Worm (Caenorhabditis elegans) whole organism, L4 larva: ENCODE data around the gene set-25.

ENCODE experiments used
- F10B5.3 ChIP-seq: sonication (generic microtip); optimal IDR thresholded peaks from 2 replicates; lab custom pipeline; 2016; ENCODE audit warnings: mild to moderate bottlenecking, missing genetic modification characterization, missing compliant biosample characterization
- F37D6.2 ChIP-seq: sonication (generic microtip); optimal IDR thresholded peaks from 2 replicates; lab custom pipeline; 2016; ENCODE audit warnings: mild to moderate bottlenecking, missing genetic modification characterization, missing compliant biosample characterization
- T20F7.1 ChIP-seq: fragments of 200-800 bp; sonication (Bioruptor generic); optimal IDR thresholded peaks from 2 replicates; lab custom pipeline; 2018; ENCODE audit warnings: mild to moderate bottlenecking, missing genetic modification characterization, missing compliant biosample characterization
- T26A8.4 ChIP-seq: fragments of 200-800 bp; sonication (Bioruptor generic); IDR thresholded peaks from 2 replicates; pipeline ENCODE4 v1.3.6; 2022; ENCODE audit warnings: missing genetic modification characterization, missing compliant biosample characterization
- Y105C5A.15 ChIP-seq: fragments of 200-800 bp; sonication (Bioruptor generic); IDR thresholded peaks from 2 replicates; pipeline ENCODE4 v1.3.6; 2022; ENCODE audit warnings: missing genetic modification characterization, missing compliant biosample characterization
- Y48G9A.11 ChIP-seq: fragments of 200-800 bp; sonication (Bioruptor generic); IDR thresholded peaks from 2 replicates; pipeline ENCODE4 v1.3.6; 2022; ENCODE audit warnings: missing genetic modification reagents, missing genetic modification characterization, missing compliant biosample characterization
- Y5F2A.4 ChIP-seq: fragments of 200-800 bp; sonication (Bioruptor generic); optimal IDR thresholded peaks from 2 replicates; lab custom pipeline; 2018; ENCODE audit warnings: mild to moderate bottlenecking, missing genetic modification characterization, missing compliant biosample characterization
- Y75B8A.6 ChIP-seq: fragments of 200-800 bp; sonication (Bioruptor generic); IDR thresholded peaks from 2 replicates; pipeline ENCODE4 v1.3.6; 2022; ENCODE audit warnings: missing genetic modification reagents, missing genetic modification characterization, missing compliant biosample characterization
- aly-2 ChIP-seq: sonication (generic microtip); optimal IDR thresholded peaks from 2 replicates; lab custom pipeline; 2018; ENCODE audit warnings: missing biosample characterization, missing genetic modification characterization
- ceh-20 ChIP-seq: fragments of 200-800 bp; sonication (Bioruptor generic); IDR thresholded peaks from 2 replicates; pipeline ENCODE4 v1.3.6; 2022; ENCODE audit warnings: missing genetic modification reagents, missing genetic modification characterization, missing compliant biosample characterization
- ceh-28 ChIP-seq: fragments of 150-350 bp; optimal IDR thresholded peaks from 2 replicates; lab custom pipeline; 2014; ENCODE audit warnings: missing biosample characterization, missing genetic modification reagents, missing genetic modification characterization
- ces-1 ChIP-seq: fragments of 150-350 bp; sonication (generic microtip); optimal IDR thresholded peaks from 4 replicates; lab custom pipeline; 2014; ENCODE audit warnings: missing biosample characterization, missing genetic modification reagents, missing genetic modification characterization
- daf-12 ChIP-seq: fragments of 150-350 bp; optimal IDR thresholded peaks from 2 replicates; lab custom pipeline; 2014; ENCODE audit warnings: missing biosample characterization, missing genetic modification reagents, missing genetic modification characterization
- daf-19 ChIP-seq: fragments of 200-800 bp; sonication (Bioruptor generic); conservative IDR thresholded peaks from 2 replicates; pipeline ENCODE4 v1.3.6; 2022; ENCODE audit warnings: missing genetic modification characterization, missing compliant biosample characterization
- dmd-8 ChIP-seq: fragments of 200-800 bp; sonication (Bioruptor generic); IDR thresholded peaks from 2 replicates; pipeline ENCODE4 v1.3.6; 2022; ENCODE audit warnings: missing genetic modification characterization, missing compliant biosample characterization
- dve-1 ChIP-seq: sonication (generic microtip); optimal IDR thresholded peaks from 2 replicates; lab custom pipeline; 2017; ENCODE audit warnings: antibody characterized with exemption, mild to moderate bottlenecking, missing genetic modification characterization, missing compliant biosample characterization; ENCODE audit not compliant: insufficient read depth
- egl-27 ChIP-seq: sonication (generic microtip); optimal IDR thresholded peaks from 3 replicates; lab custom pipeline; 2017; ENCODE audit warnings: missing biosample characterization, missing genetic modification reagents, missing genetic modification characterization
- egl-43 ChIP-seq: fragments of 200-800 bp; sonication (Bioruptor generic); IDR thresholded peaks from 2 replicates; pipeline ENCODE4 v1.3.6; 2022; ENCODE audit warnings: missing genetic modification reagents, missing genetic modification characterization, missing compliant biosample characterization
- fkh-10 ChIP-seq: fragments of 150-350 bp; optimal IDR thresholded peaks from 2 replicates; lab custom pipeline; 2014; ENCODE audit warnings: missing biosample characterization, missing genetic modification reagents, missing genetic modification characterization
- fos-1 ChIP-seq: fragments of 150-350 bp; optimal IDR thresholded peaks from 2 replicates; lab custom pipeline; 2014; ENCODE audit warnings: missing biosample characterization, missing genetic modification characterization
- gei-8 ChIP-seq: fragments of 200-800 bp; sonication (Bioruptor generic); optimal IDR thresholded peaks from 2 replicates; lab custom pipeline; 2018; ENCODE audit warnings: mild to moderate bottlenecking, missing genetic modification characterization, missing compliant biosample characterization
- hif-1 ChIP-seq, 2 experiments: sonication (generic microtip); optimal IDR thresholded peaks; 2 replicates each; lab custom pipeline; 2016 to 2017; ENCODE audit warnings: missing compliant biosample characterization in 2 of 2, missing genetic modification characterization in 2 of 2, missing genetic modification reagents in 2 of 2, missing genotype in 2 of 2, mild to moderate bottlenecking in 1 of 2
- hmg-1.1 ChIP-seq: fragments of 200-800 bp; sonication (Bioruptor generic); IDR thresholded peaks from 2 replicates; pipeline ENCODE4 v1.3.6; 2022; ENCODE audit warnings: missing genetic modification reagents, missing genetic modification characterization, missing compliant biosample characterization
- lin-1 ChIP-seq: fragments of 200-800 bp; sonication (Bioruptor generic); IDR thresholded peaks from 2 replicates; pipeline ENCODE4 v1.3.6; 2022; ENCODE audit warnings: missing genetic modification reagents, missing genetic modification characterization, missing compliant biosample characterization
- lir-3 ChIP-seq: sonication (generic microtip); optimal IDR thresholded peaks from 2 replicates; lab custom pipeline; 2016; ENCODE audit warnings: mild to moderate bottlenecking, missing genetic modification characterization, missing compliant biosample characterization
- lsy-2 ChIP-seq, 2 experiments: fragments of 150-350 bp in 1 of 2; sonication (generic microtip) in 1 of 2; optimal IDR thresholded peaks; 2 replicates each; lab custom pipeline; 2014 to 2017; ENCODE audit warnings: missing biosample characterization in 2 of 2, missing genetic modification characterization in 2 of 2
- mdl-1 ChIP-seq, 2 experiments: fragments of 150-350 bp in 1 of 2; sonication (generic microtip) in 1 of 2; optimal IDR thresholded peaks; 2 replicates each; lab custom pipeline; 2014 to 2017; ENCODE audit warnings: missing biosample characterization in 2 of 2, missing genetic modification characterization in 2 of 2
- mep-1 ChIP-seq: fragments of 150-350 bp; sonication (generic microtip); optimal IDR thresholded peaks from 3 replicates; lab custom pipeline; 2014; ENCODE audit warnings: missing biosample characterization, missing genetic modification characterization
- mxl-3 ChIP-seq: fragments of 200-800 bp; sonication (Bioruptor generic); optimal IDR thresholded peaks from 2 replicates; lab custom pipeline; 2018; ENCODE audit warnings: mild to moderate bottlenecking, missing genetic modification characterization, missing compliant biosample characterization
- nhr-10 ChIP-seq: fragments of 150-350 bp; optimal IDR thresholded peaks from 2 replicates; lab custom pipeline; 2014; ENCODE audit warnings: missing biosample characterization, missing genetic modification characterization
- nhr-41 ChIP-seq: fragments of 200-800 bp; sonication (Bioruptor generic); IDR thresholded peaks from 2 replicates; pipeline ENCODE4 v1.3.6; 2022; ENCODE audit warnings: missing genetic modification reagents, missing genetic modification characterization, missing compliant biosample characterization
- nhr-48 ChIP-seq: sonication (generic microtip); optimal IDR thresholded peaks from 2 replicates; lab custom pipeline; 2016; ENCODE audit warnings: mild to moderate bottlenecking, missing genetic modification characterization, missing compliant biosample characterization
- nhr-6 ChIP-seq: fragments of 150-350 bp; optimal IDR thresholded peaks from 2 replicates; lab custom pipeline; 2014; ENCODE audit warnings: missing biosample characterization, missing genetic modification characterization
- nhr-76 ChIP-seq: fragments of 150-350 bp; optimal IDR thresholded peaks from 2 replicates; lab custom pipeline; 2014; ENCODE audit warnings: missing biosample characterization, missing genetic modification characterization
- nhr-77 ChIP-seq: fragments of 150-350 bp; optimal IDR thresholded peaks from 2 replicates; lab custom pipeline; 2014; ENCODE audit warnings: missing biosample characterization, missing genetic modification characterization
- php-3 ChIP-seq: fragments of 200-800 bp; sonication (Bioruptor generic); IDR thresholded peaks from 2 replicates; pipeline ENCODE4 v1.3.6; 2022; ENCODE audit warnings: missing genetic modification reagents, missing genetic modification characterization, missing compliant biosample characterization
- pqm-1 ChIP-seq: sonication (generic microtip); optimal IDR thresholded peaks from 2 replicates; lab custom pipeline; 2017; ENCODE audit warnings: missing biosample characterization, missing genetic modification characterization
- rbr-2 ChIP-seq: sonication (generic microtip); optimal IDR thresholded peaks from 2 replicates; lab custom pipeline; 2016; ENCODE audit warnings: missing genotype, missing genetic modification characterization, missing compliant biosample characterization
- saeg-2 ChIP-seq: fragments of 200-800 bp; sonication (Bioruptor generic); IDR thresholded peaks from 2 replicates; pipeline ENCODE4 v1.3.6; 2022; ENCODE audit warnings: missing genetic modification reagents, missing genetic modification characterization, missing compliant biosample characterization
- set-16 ChIP-seq: fragments of 200-800 bp; sonication (Bioruptor generic); IDR thresholded peaks from 2 replicates; pipeline ENCODE4 v1.3.6; 2022; ENCODE audit warnings: missing genetic modification reagents, missing genetic modification characterization, missing compliant biosample characterization
- skn-1 ChIP-seq: fragments of 150-350 bp; optimal IDR thresholded peaks from 2 replicates; lab custom pipeline; 2014; ENCODE audit warnings: missing biosample characterization, missing genetic modification characterization
- snpc-4 ChIP-seq: fragments of 150-350 bp; optimal IDR thresholded peaks from 2 replicates; lab custom pipeline; 2014; ENCODE audit warnings: missing biosample characterization, missing genetic modification characterization
- spr-3 ChIP-seq: fragments of 200-800 bp; sonication (Bioruptor generic); optimal IDR thresholded peaks from 2 replicates; lab custom pipeline; 2018; ENCODE audit warnings: mild to moderate bottlenecking, missing genetic modification characterization, missing compliant biosample characterization
- tra-1 ChIP-seq: fragments of 200-800 bp; sonication (Bioruptor generic); IDR thresholded peaks from 2 replicates; pipeline ENCODE4 v1.3.6; 2022; ENCODE audit warnings: missing genetic modification reagents, missing genetic modification characterization, missing compliant biosample characterization
- unc-62 ChIP-seq, 3 experiments: fragments of 150-350 bp in 1 of 3; sonication (generic microtip); optimal IDR thresholded peaks in 2 of 3; peaks in 1 of 3; 1 replicate in 1 of 3; 2 replicates in 2 of 3; lab custom pipeline; 2014 to 2017; ENCODE audit warnings: missing biosample characterization in 3 of 3, missing genetic modification characterization in 3 of 3, missing genetic modification reagents in 3 of 3, missing genotype in 1 of 3
- zfp-2 ChIP-seq: sonication (generic microtip); optimal IDR thresholded peaks from 2 replicates; lab custom pipeline; 2016; ENCODE audit warnings: mild to moderate bottlenecking, missing genetic modification characterization, missing compliant biosample characterization
- zfp-3 ChIP-seq: fragments of 200-800 bp; sonication (Bioruptor generic); conservative IDR thresholded peaks from 2 replicates; pipeline ENCODE4 v1.3.6; 2022; ENCODE audit warnings: missing genetic modification reagents, missing genetic modification characterization, missing compliant biosample characterization

The set-25 gene

ce11 chrIII:13256438-13256928 lies 36.4 kb downstream of the set-25 start, which contains the start of gene F56A8.3 (continued):
- TF ChIP-seq F10B5.3 = peak; percentile 36
- no peak for TF ChIP-seq F37D6.2
- no peak for TF ChIP-seq mep-1
- TF ChIP-seq hif-1 (tag; optimal IDR thresholded peaks at IDR 0.05; lab: Kevin White, UChicago) = no peak
- no peak for TF ChIP-seq nhr-48 (tag; lab: Kevin White, UChicago)
- 0 out of 2 replicates have a peak, but pooled peaks have one; percentile 10 for TF ChIP-seq zfp-3 (GFP tag; lab: Robert Waterston, UW)
- peak; percentile 12 for TF ChIP-seq rbr-2
- TF ChIP-seq gei-8 (GFP tag; lab: Kevin White, UChicago) = no peak
- TF ChIP-seq php-3 = no peak
- no peak for TF ChIP-seq dmd-8
- peak; percentile 80 for TF ChIP-seq nhr-6
- peak; percentile 9 for TF ChIP-seq nhr-77 (tag; lab: Kevin White, UChicago)
- TF ChIP-seq set-16 (GFP tag; lab: Robert Waterston, UW) = no peak
- TF ChIP-seq fkh-10 = no peak
- no peak for TF ChIP-seq tra-1
- no peak for TF ChIP-seq spr-3
- no peak for TF ChIP-seq Y75B8A.6 (GFP tag; lab: Robert Waterston, UW)
- no peak for TF ChIP-seq Y105C5A.15
- TF ChIP-seq egl-43 (GFP tag; lab: Robert Waterston, UW) = no peak
- TF ChIP-seq daf-19 = no peak
- TF ChIP-seq fos-1 (tag; lab: Kevin White, UChicago) = no peak
- TF ChIP-seq lin-1 (GFP tag; lab: Robert Waterston, UW) = no peak
- no peak for TF ChIP-seq lir-3
- TF ChIP-seq T20F7.1 (GFP tag; lab: Kevin White, UChicago) = peak; percentile 99
- TF ChIP-seq skn-1 = no peak
- no peak for TF ChIP-seq mxl-3 (GFP tag; lab: Kevin White, UChicago)
- TF ChIP-seq ceh-20 = no peak
- TF ChIP-seq dve-1 (tag; lab: Kevin White, UChicago) = peak; percentile 75
- peak; percentile 37 to 86 for TF ChIP-seq lsy-2 (tag; optimal IDR thresholded peaks at IDR 0.05; lab: Kevin White, UChicago)
- TF ChIP-seq daf-12 (tag; lab: Kevin White, UChicago) = no peak
- TF ChIP-seq snpc-4 = no peak
- TF ChIP-seq mdl-1 (tag; optimal IDR thresholded peaks at IDR 0.05; lab: Kevin White, UChicago) = no peak
- no peak for TF ChIP-seq aly-2 (tag; lab: Kevin White, UChicago)
- no peak for TF ChIP-seq ces-1 (GFP tag; lab: Kevin White, UChicago)
- TF ChIP-seq Y5F2A.4 = no peak
- TF ChIP-seq saeg-2 (GFP tag; lab: Robert Waterston, UW) = no peak
- TF ChIP-seq unc-62 (GFP tag; optimal IDR thresholded peaks at IDR 0.05 in 1 of 2; lab: Kevin White, UChicago) = no peak
- no peak for TF ChIP-seq unc-62 (tag; optimal IDR thresholded peaks at IDR 0.05; lab: Kevin White, UChicago)
- no peak for TF ChIP-seq zfp-2
- peak; percentile 99 for TF ChIP-seq Y48G9A.11 (GFP tag; lab: Robert Waterston, UW)
- TF ChIP-seq nhr-76 (tag; lab: Kevin White, UChicago) = no peak
- peak; percentile 45 for TF ChIP-seq hmg-1.1
- TF ChIP-seq ceh-28 (tag; lab: Kevin White, UChicago) = no peak
- no peak for TF ChIP-seq egl-27 (tag; lab: Kevin White, UChicago)
- no peak for TF ChIP-seq pqm-1
- TF ChIP-seq nhr-10 = no peak
- peak; percentile 16; the same call in 1 of the 2 replicates for TF ChIP-seq T26A8.4 (GFP tag; lab: Robert Waterston, UW)
- no peak for TF ChIP-seq nhr-41 (GFP tag; lab: Robert Waterston, UW)
